Worm (Caenorhabditis elegans): ENCODE measurements around the gene pgph-2.

Gene pgph-2

DNA sequence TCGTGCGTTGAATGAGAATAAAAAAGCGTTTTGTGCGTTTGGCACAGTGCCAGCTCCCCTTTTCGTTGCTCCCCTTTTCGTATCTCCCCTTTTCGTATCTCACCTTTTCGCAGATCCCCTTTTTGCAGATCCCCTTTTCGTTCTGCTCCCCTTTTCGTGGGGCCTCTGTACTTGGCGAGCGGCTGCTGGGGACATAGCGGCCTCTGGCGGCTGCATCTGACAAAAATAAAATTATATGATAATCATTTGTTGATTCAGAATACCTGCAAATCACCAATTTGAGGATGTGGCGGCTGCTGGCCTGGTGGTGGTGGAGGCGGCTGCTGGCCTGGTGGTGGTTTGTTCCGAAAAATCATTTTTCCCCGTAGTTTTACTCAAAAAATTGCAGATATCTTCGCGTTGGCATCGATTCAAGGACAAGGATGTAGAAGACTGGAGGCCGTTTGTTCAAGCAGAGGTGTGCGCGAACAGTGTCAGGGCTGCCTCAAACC, 9.7 kb upstream of the pgph-2 start, which contains the start of gene K09H11.11:
Gene K09H11.11, minus strand, starts transcription at position 51 of the 491 bp plus-strand sequence.
- TF ChIP-seq egrh-3 (GFP tag; IDR thresholded peaks at IDR 0.05), result peak; percentile 92

ce11 chrV:5756193-5756592, 8.7 kb upstream of the pgph-2 start, which contains the start of gene C53A3.3:
Gene C53A3.3, plus strand, starts transcription at chrV:5756493.
- TF ChIP-seq hlh-26 (GFP tag; conservative IDR thresholded peaks at IDR 0.05), result no peak
- TF ChIP-seq dpl-1 (GFP tag; optimal IDR thresholded peaks at IDR 0.05), result no peak
- TF ChIP-seq ceh-100 (GFP tag; IDR thresholded peaks at IDR 0.05), result no peak
- no peak for TF ChIP-seq let-526 (GFP tag; IDR thresholded peaks at IDR 0.05)
- no peak for TF ChIP-seq tbp1 (GFP tag; optimal IDR thresholded peaks at IDR 0.05)
- no peak for TF ChIP-seq cebp-1 (GFP tag; IDR thresholded peaks at IDR 0.05)
- TF ChIP-seq cebp-1 (tag; optimal IDR thresholded peaks at IDR 0.05), result no peak

DNA sequence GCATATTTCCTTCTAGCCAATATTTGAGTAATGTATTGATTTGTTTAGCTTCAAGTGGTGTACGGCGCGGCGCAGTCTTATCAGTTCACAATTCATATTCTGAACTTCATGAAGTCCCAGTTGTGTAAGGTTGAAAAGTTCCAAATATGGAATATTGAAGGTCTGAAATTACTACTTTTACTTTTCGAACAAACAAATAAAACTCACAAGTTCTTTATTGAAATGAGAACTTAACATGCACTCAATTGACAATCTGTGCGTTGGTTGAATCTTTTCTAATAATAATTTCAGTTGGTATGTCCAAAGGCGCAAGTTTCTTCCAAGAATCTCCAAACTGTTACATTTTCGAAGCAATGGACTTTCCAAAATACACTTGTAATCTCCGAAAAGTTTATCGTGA, 6.1 kb upstream of the pgph-2 start, which contains the start of gene C53A3.4:
Gene C53A3.4, minus strand, starts transcription at position 101 of the 400 bp plus-strand sequence.
- TF ChIP-seq attf-3 (GFP tag; conservative IDR thresholded peaks at IDR 0.05), result no peak
- no peak for TF ChIP-seq ZK185.1 (tag; optimal IDR thresholded peaks at IDR 0.05; ENCODE audit: poor library complexity, severe bottlenecking)
- TF ChIP-seq zfh-2 (GFP tag; conservative IDR thresholded peaks at IDR 0.05), result no peak

ce11 chrV:5760132-5760531, 4.8 kb upstream of the pgph-2 start, which contains the start of gene C53A3.1:
Gene C53A3.1, minus strand, starts transcription at chrV:5760232.
- TF ChIP-seq F57A8.1 (GFP tag; optimal IDR thresholded peaks at IDR 0.05), result no peak

- no peak for TF ChIP-seq F23B12.7 (tag; optimal IDR thresholded peaks at IDR 0.05; ENCODE audit: insufficient read depth)
- TF ChIP-seq atf-7 (tag; optimal IDR thresholded peaks at IDR 0.05), result peak; percentile 55
- peak; percentile 38 for TF ChIP-seq ceh-27 (GFP tag; optimal IDR thresholded peaks at IDR 0.05)
- TF ChIP-seq lin-35 (GFP tag; optimal IDR thresholded peaks at IDR 0.05), result peak in 1 of 3 experiments; percentile 13
- no peak for TF ChIP-seq ztf-18 (tag; optimal IDR thresholded peaks at IDR 0.05)
- no peak for TF ChIP-seq Y67H2A.10 (GFP tag; conservative IDR thresholded peaks at IDR 0.05)
- TF ChIP-seq nhr-80 (tag; optimal IDR thresholded peaks at IDR 0.05), result peak; percentile 78
- 0 out of 2 replicates have a peak, but pooled peaks have one; percentile 39 for TF ChIP-seq Y56A3A.18 (GFP tag; IDR thresholded peaks at IDR 0.05)
- peak; percentile 28 for TF ChIP-seq ets-4 (GFP tag; optimal IDR thresholded peaks at IDR 0.05)
- no peak for TF ChIP-seq bed-2 (GFP tag; IDR thresholded peaks at IDR 0.05)
- TF ChIP-seq lin-40 (tag; optimal IDR thresholded peaks at IDR 0.05), result peak; percentile 81
- no peak for TF ChIP-seq ama-1 (optimal IDR thresholded peaks at IDR 0.05)
- TF ChIP-seq ama-1 (GFP tag; optimal IDR thresholded peaks at IDR 0.05), result no peak
- TF ChIP-seq hmg-1.2 (GFP tag; IDR thresholded peaks at IDR 0.05), result peak; percentile 68; the same call in 1 of the 2 replicates
- peak; percentile 57 for TF ChIP-seq ztf-26 (tag; optimal IDR thresholded peaks at IDR 0.05)
- peak; percentile 8 for TF ChIP-seq ZK185.1 (tag; optimal IDR thresholded peaks at IDR 0.05; ENCODE audit: poor library complexity, severe bottlenecking)
- no peak for TF ChIP-seq hlh-26 (GFP tag; conservative IDR thresholded peaks at IDR 0.05)
- peak; percentile 37; the same call in 1 of the 2 replicates for TF ChIP-seq C06A6.2 (GFP tag; conservative IDR thresholded peaks at IDR 0.05)
- peak; percentile 40 for TF ChIP-seq somi-1 (GFP tag; optimal IDR thresholded peaks at IDR 0.05)
These were observed 1.1 kb upstream of the pgph-2 start, which contains the start of gene pgph-3 for ce11 chrV:5763787-5764186. Gene pgph-3, minus strand, starts transcription at chrV:5763846.

DNA sequence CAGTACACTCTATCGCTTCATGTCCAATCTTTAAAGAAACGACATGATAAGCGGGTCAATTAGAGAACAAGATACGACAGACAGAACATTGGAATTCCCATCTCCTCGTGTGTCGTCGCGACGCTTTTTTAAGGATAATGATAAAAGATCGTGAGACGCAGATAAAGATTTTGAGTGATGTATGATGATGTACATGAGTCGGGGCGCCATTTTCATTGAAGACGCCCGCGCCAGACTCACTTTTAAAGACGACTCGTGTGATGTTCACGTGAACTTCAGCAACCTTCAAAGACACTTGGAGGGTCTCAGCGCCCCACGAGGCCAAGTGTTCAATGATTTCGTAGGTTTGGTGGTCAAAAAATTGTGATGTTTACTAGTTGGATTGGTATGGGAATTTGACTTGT, 3.4 kb downstream of the pgph-2 start:
- no peak for TF ChIP-seq rec-8 (tag; optimal IDR thresholded peaks at IDR 0.05)
- no peak for TF ChIP-seq nhr-120 (GFP tag; IDR thresholded peaks at IDR 0.05)
- TF ChIP-seq fkh-3 (tag; optimal IDR thresholded peaks at IDR 0.05), result no peak
- no peak for TF ChIP-seq tbx-9 (tag; optimal IDR thresholded peaks at IDR 0.05; ENCODE audit: borderline replicate concordance)
- TF ChIP-seq snpc-4 (GFP tag; optimal IDR thresholded peaks at IDR 0.05), result no peak
- no peak for TF ChIP-seq snpc-4 (tag; optimal IDR thresholded peaks at IDR 0.05)
- TF ChIP-seq nhr-179 (tag; optimal IDR thresholded peaks at IDR 0.05), result no peak
- no peak for TF ChIP-seq unc-62 (GFP tag; optimal IDR thresholded peaks at IDR 0.05)
- no peak for TF ChIP-seq attf-6 (GFP tag; IDR thresholded peaks at IDR 0.05)
- no peak for TF ChIP-seq xnd-1 (tag; optimal IDR thresholded peaks at IDR 0.05)
- TF ChIP-seq egrh-3 (GFP tag; IDR thresholded peaks at IDR 0.05), result no peak
- TF ChIP-seq ceh-40 (GFP tag; IDR thresholded peaks at IDR 0.05), result no peak
- peak; percentile 42 for TF ChIP-seq chd-7 (tag; optimal IDR thresholded peaks at IDR 0.05)

Data from whole organism, young adult.